Worm (Caenorhabditis elegans): ENCODE measurements around the gene clh-4.

clh-4 gene

DNA sequence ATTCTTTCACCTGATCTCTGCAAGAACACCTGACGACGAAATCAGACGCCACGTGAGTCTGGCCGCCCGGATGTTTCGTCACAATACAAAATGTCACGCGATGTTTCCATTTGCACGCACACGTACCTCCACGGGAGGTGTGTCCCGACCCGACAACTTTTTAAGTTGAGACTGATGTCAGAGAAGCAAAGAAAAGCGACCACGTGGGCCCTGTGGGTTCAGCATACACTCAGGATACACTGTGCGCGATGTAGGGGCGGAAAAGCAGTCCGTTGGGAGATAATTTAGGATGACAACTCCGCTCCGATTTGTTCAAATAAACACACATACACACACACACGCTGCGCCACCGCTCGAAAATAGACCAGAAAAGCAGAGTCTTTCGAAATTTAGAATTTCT lies 41.8 kb upstream of the clh-4 start (continued):
- peak; percentile 86 for TF ChIP-seq nhr-21 (tag; optimal IDR thresholded peaks at IDR 0.05)
- TF ChIP-seq F13H6.1 (tag; optimal IDR thresholded peaks at IDR 0.05): peak; percentile 92
- no peak for TF ChIP-seq egl-27 (tag; optimal IDR thresholded peaks at IDR 0.05)
- peak; percentile 85 for TF ChIP-seq lin-11 (tag; optimal IDR thresholded peaks at IDR 0.05)
- TF ChIP-seq lin-13 (GFP tag; optimal IDR thresholded peaks at IDR 0.05): peak; percentile 39
- no peak for TF ChIP-seq unc-39 (tag; optimal IDR thresholded peaks at IDR 0.05)
- peak; percentile 89 for TF ChIP-seq sem-4 (tag; optimal IDR thresholded peaks at IDR 0.05)
- peak; percentile 20 for TF ChIP-seq snpc-4 (tag; optimal IDR thresholded peaks at IDR 0.05)
- TF ChIP-seq ceh-16 (tag; optimal IDR thresholded peaks at IDR 0.05): no peak
- no peak for TF ChIP-seq fos-1 (tag; optimal IDR thresholded peaks at IDR 0.05)
- no peak for TF ChIP-seq unc-62 (GFP tag; optimal IDR thresholded peaks at IDR 0.05)

DNA sequence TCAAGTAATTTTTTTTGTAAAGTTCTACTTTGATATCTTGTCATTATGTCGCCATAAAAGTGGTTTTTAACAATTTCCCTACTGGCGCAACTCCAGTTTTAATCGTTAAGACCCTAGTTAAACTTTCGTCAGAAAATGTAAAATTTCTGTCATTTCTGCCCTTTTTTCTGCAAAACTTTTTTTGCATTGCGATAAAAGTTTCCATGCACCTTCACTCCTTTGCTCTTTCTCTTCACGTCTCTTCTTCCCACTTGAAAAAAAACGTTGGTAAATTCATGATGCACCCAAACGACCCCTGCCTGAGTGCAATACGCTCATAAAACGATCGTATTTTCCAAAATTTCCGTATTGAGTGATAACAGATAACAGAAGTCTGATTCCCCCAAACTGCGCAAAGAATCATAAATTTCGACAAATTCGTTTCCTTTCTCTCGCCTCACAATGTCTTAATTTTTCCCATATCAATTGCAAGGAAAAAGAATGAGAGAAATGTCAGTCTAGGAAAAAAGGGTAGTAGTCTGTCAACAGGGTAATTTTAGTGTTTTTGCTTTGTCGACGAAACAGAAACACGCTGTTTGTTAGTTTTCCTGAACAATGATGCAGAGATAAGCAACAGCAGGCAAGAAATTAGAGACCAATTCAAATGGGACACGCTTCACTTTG lies 40.5 kb upstream of the clh-4 start:
- TF ChIP-seq nhr-21 (tag; optimal IDR thresholded peaks at IDR 0.05): peak; percentile 61
- TF ChIP-seq lsy-2 (tag; optimal IDR thresholded peaks at IDR 0.05): peak in 1 of 2 experiments; percentile 14
- no peak for TF ChIP-seq unc-62 (GFP tag; optimal IDR thresholded peaks at IDR 0.05)
- no peak for TF ChIP-seq ztf-11 (tag; optimal IDR thresholded peaks at IDR 0.05)
- TF ChIP-seq sma-9 (GFP tag; optimal IDR thresholded peaks at IDR 0.05): peak; percentile 45
- no peak for TF ChIP-seq sma-9 (tag; optimal IDR thresholded peaks at IDR 0.05)
- no peak for TF ChIP-seq lin-11 (tag; optimal IDR thresholded peaks at IDR 0.05)
- peak; percentile 30 for TF ChIP-seq fos-1 (tag; optimal IDR thresholded peaks at IDR 0.05)
- TF ChIP-seq skn-1 (tag; optimal IDR thresholded peaks at IDR 0.05): no peak
- TF ChIP-seq nhr-10 (tag; optimal IDR thresholded peaks at IDR 0.05): no peak
- TF ChIP-seq sma-3 (GFP tag; optimal IDR thresholded peaks at IDR 0.05): peak; percentile 46
- TF ChIP-seq egl-27 (tag; optimal IDR thresholded peaks at IDR 0.05): no peak
- no peak for TF ChIP-seq nhr-12 (tag; optimal IDR thresholded peaks at IDR 0.05)
- no peak for TF ChIP-seq ceh-82 (tag; optimal IDR thresholded peaks at IDR 0.05)
- TF ChIP-seq gmeb-1 (tag; optimal IDR thresholded peaks at IDR 0.05): peak; percentile 3
- peak; percentile 39 for TF ChIP-seq nhr-6 (tag; optimal IDR thresholded peaks at IDR 0.05)
- TF ChIP-seq ztf-4 (tag; optimal IDR thresholded peaks at IDR 0.05): peak; percentile 59
- peak; percentile 13 for TF ChIP-seq ama-1 (optimal IDR thresholded peaks at IDR 0.05)
- TF ChIP-seq nhr-129 (tag; optimal IDR thresholded peaks at IDR 0.05): peak; percentile 79
- TF ChIP-seq nhr-25 (tag; optimal IDR thresholded peaks at IDR 0.05): peak; percentile 41
- TF ChIP-seq crh-2 (tag; optimal IDR thresholded peaks at IDR 0.05): peak; percentile 58
- TF ChIP-seq Y55F3AM.14 (GFP tag; optimal IDR thresholded peaks at IDR 0.05): no peak
- no peak for TF ChIP-seq nhr-237 (tag; optimal IDR thresholded peaks at IDR 0.05)
- no peak for TF ChIP-seq sem-4 (tag; optimal IDR thresholded peaks at IDR 0.05)

DNA sequence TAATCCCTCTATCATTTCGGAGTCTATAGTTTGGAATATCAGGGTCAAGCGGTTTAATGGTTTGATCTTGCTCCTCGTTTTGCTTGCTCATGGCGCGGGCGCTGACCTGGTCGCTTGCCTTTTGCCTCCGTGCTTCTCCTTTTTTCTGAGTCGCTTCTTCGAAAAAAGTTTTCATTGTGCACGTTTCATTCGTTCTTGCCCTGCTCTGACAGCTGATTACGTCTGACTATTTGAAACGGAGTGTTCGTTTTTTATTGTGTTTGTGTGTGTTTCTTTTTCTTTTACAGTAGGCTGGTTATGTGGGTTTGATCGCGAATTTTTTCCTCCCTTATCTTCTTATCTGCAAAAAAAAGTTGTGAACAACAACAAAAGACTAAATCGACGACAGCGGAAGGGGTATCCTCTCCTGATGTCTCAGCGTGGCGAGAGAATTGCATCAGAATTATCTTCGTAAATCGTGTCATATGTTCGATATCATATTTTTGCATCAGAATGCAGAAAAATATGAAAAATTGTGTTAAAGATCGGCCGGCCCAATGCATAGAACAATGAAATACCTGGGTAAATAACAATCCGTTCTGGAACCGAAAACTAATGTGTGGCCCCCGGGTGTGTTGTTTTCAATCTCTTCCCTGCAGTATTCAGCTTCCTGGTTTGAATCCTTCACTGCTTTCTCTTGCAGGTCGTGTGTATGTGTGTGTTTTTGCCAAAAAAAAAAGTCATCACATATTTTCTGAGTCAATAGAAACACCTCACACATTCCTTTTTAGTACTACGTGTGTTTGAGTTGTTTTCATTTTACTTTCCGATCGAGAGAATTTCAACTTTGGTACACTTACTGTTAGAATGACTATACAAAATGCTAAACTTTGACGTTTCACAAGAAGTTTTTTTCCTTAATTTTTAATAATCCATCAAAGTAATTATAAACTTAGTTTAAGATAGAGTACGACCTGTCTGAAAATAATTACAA lies 39.5 kb upstream of the clh-4 start, which contains the start of gene ZK470.4:
Gene ZK470.4, minus strand, starts transcription at position 175 of the 973 bp plus-strand sequence.
- TF ChIP-seq C34F6.9 (tag; optimal IDR thresholded peaks at IDR 0.05) (peak; percentile 31), zag-1 (tag; optimal IDR thresholded peaks at IDR 0.05) (no peak), fos-1 (tag; optimal IDR thresholded peaks at IDR 0.05) (peak; percentile 16), mdl-1 (tag; optimal IDR thresholded peaks at IDR 0.05) (peak in 1 of 2 experiments; percentile 11), blmp-1 (tag; optimal IDR thresholded peaks at IDR 0.05; ENCODE audit: insufficient read depth) (no peak), dmd-4 (tag; optimal IDR thresholded peaks at IDR 0.05) (no peak), elt-1 (tag; optimal IDR thresholded peaks at IDR 0.05) (no peak), ama-1 (optimal IDR thresholded peaks at IDR 0.05) (peak; percentile 39), crh-2 (tag; optimal IDR thresholded peaks at IDR 0.05) (peak; percentile 29), F13H6.1 (tag; optimal IDR thresholded peaks at IDR 0.05) (peak; percentile 0), nhr-129 (tag; optimal IDR thresholded peaks at IDR 0.05) (peak; percentile 80), sma-9 (GFP tag; optimal IDR thresholded peaks at IDR 0.05) (peak; percentile 53), sma-9 (tag; optimal IDR thresholded peaks at IDR 0.05) (no peak), gmeb-1 (tag; optimal IDR thresholded peaks at IDR 0.05) (no peak), nhr-10 (tag; optimal IDR thresholded peaks at IDR 0.05) (no peak)

All from whole organism, L2 larva.